Worm (Caenorhabditis elegans) whole organism, L2 larva: Measurements from ENCODE around the gene aex-2.

ENCODE experiments used
- C34F6.9 ChIP-seq: fragments of 150-350 bp; optimal IDR thresholded peaks from 2 replicates; lab custom pipeline; 2014; ENCODE audit warnings: missing biosample characterization, missing genetic modification characterization
- F13H6.1 ChIP-seq: sonication (generic microtip); optimal IDR thresholded peaks from 2 replicates; lab custom pipeline; 2016; ENCODE audit warnings: missing genetic modification characterization, missing compliant biosample characterization
- alr-1 ChIP-seq: fragments of 150-350 bp; optimal IDR thresholded peaks from 2 replicates; lab custom pipeline; 2014; ENCODE audit warnings: missing biosample characterization, missing genetic modification characterization
- aly-2 ChIP-seq: fragments of 150-350 bp; optimal IDR thresholded peaks from 2 replicates; lab custom pipeline; 2014; ENCODE audit warnings: missing biosample characterization, missing genetic modification characterization
- blmp-1 ChIP-seq: sonication (generic microtip); optimal IDR thresholded peaks from 2 replicates; lab custom pipeline; 2017; ENCODE audit warnings: missing genetic modification characterization, mild to moderate bottlenecking, missing compliant biosample characterization, antibody characterized with exemption, moderate library complexity; ENCODE audit not compliant: insufficient read depth
- ceh-16 ChIP-seq: fragments of 150-350 bp; optimal IDR thresholded peaks from 2 replicates; lab custom pipeline; 2014; ENCODE audit warnings: missing biosample characterization, missing genetic modification characterization
- ceh-82 ChIP-seq: fragments of 150-350 bp; optimal IDR thresholded peaks from 2 replicates; lab custom pipeline; 2014; ENCODE audit warnings: missing biosample characterization, missing genetic modification characterization
- crh-2 ChIP-seq: sonication (generic microtip); optimal IDR thresholded peaks from 2 replicates; lab custom pipeline; 2017; ENCODE audit warnings: missing biosample characterization, missing genetic modification characterization
- egl-27 ChIP-seq: sonication (generic microtip); optimal IDR thresholded peaks from 3 replicates; lab custom pipeline; 2017; ENCODE audit warnings: missing biosample characterization, missing genetic modification reagents, missing genetic modification characterization
- elt-1 ChIP-seq: fragments of 150-350 bp; optimal IDR thresholded peaks from 2 replicates; lab custom pipeline; 2014; ENCODE audit warnings: missing biosample characterization, missing genetic modification characterization
- elt-3 ChIP-seq: sonication (generic microtip); optimal IDR thresholded peaks from 2 replicates; lab custom pipeline; 2017; ENCODE audit warnings: missing biosample characterization, missing genetic modification characterization
- fos-1 ChIP-seq: fragments of 150-350 bp; optimal IDR thresholded peaks from 2 replicates; lab custom pipeline; 2014; ENCODE audit warnings: missing biosample characterization, missing genetic modification characterization
- gmeb-1 ChIP-seq: fragments of 150-350 bp; optimal IDR thresholded peaks from 2 replicates; lab custom pipeline; 2014; ENCODE audit warnings: missing biosample characterization, missing genetic modification characterization
- lin-13 ChIP-seq: fragments of 150-350 bp; optimal IDR thresholded peaks from 2 replicates; lab custom pipeline; 2014; ENCODE audit warnings: missing biosample characterization, missing genetic modification reagents, missing genetic modification characterization
- lsy-2 ChIP-seq, 2 experiments: fragments of 150-350 bp in 1 of 2; sonication (generic microtip) in 1 of 2; optimal IDR thresholded peaks; 2 replicates each; lab custom pipeline; 2014 to 2017; ENCODE audit warnings: missing biosample characterization in 2 of 2, missing genetic modification characterization in 2 of 2
- mab-5 ChIP-seq: fragments of 150-350 bp; optimal IDR thresholded peaks from 2 replicates; lab custom pipeline; 2014; ENCODE audit warnings: missing biosample characterization, missing genetic modification characterization
- mbf-1 ChIP-seq: sonication (generic microtip); optimal IDR thresholded peaks from 2 replicates; lab custom pipeline; 2017; ENCODE audit warnings: missing biosample characterization, missing genetic modification characterization
- mdl-1 ChIP-seq, 2 experiments: fragments of 150-350 bp in 1 of 2; sonication (generic microtip) in 1 of 2; optimal IDR thresholded peaks; 2 replicates each; lab custom pipeline; 2017; ENCODE audit warnings: missing biosample characterization in 2 of 2, missing genetic modification characterization in 2 of 2
- nhr-10 ChIP-seq: sonication (generic microtip); optimal IDR thresholded peaks from 2 replicates; lab custom pipeline; 2017; ENCODE audit warnings: missing biosample characterization, missing genetic modification characterization
- nhr-11 ChIP-seq: fragments of 150-350 bp; optimal IDR thresholded peaks from 2 replicates; lab custom pipeline; 2014; ENCODE audit warnings: missing biosample characterization, missing genetic modification characterization
- nhr-12 ChIP-seq: fragments of 150-350 bp; optimal IDR thresholded peaks from 2 replicates; lab custom pipeline; 2014; ENCODE audit warnings: missing biosample characterization, missing genetic modification characterization
- nhr-21 ChIP-seq: fragments of 150-350 bp; optimal IDR thresholded peaks from 2 replicates; lab custom pipeline; 2014; ENCODE audit warnings: missing biosample characterization, missing genetic modification characterization
- nhr-23 ChIP-seq: fragments of 150-350 bp; optimal IDR thresholded peaks from 2 replicates; lab custom pipeline; 2014; ENCODE audit warnings: missing biosample characterization, missing genetic modification reagents, missing genetic modification characterization
- nhr-237 ChIP-seq: fragments of 150-350 bp; optimal IDR thresholded peaks from 2 replicates; lab custom pipeline; 2014; ENCODE audit warnings: missing biosample characterization, missing genetic modification characterization
- nhr-25 ChIP-seq: fragments of 150-350 bp; sonication (generic microtip); optimal IDR thresholded peaks from 3 replicates; lab custom pipeline; 2014; ENCODE audit warnings: missing biosample characterization, missing genetic modification characterization
- nhr-6 ChIP-seq: fragments of 150-350 bp; optimal IDR thresholded peaks from 2 replicates; lab custom pipeline; 2014; ENCODE audit warnings: missing biosample characterization, missing genetic modification characterization
- nhr-77 ChIP-seq: fragments of 150-350 bp; optimal IDR thresholded peaks from 2 replicates; lab custom pipeline; 2014; ENCODE audit warnings: missing biosample characterization, missing genetic modification characterization
- sem-4 ChIP-seq: fragments of 150-350 bp; optimal IDR thresholded peaks from 2 replicates; lab custom pipeline; 2014; ENCODE audit warnings: missing biosample characterization, missing genetic modification reagents, missing genetic modification characterization
- sma-3 ChIP-seq: sonication (generic microtip); optimal IDR thresholded peaks from 2 replicates; lab custom pipeline; 2016; ENCODE audit warnings: missing genetic modification reagents, missing genetic modification characterization, missing compliant biosample characterization
- sma-9 ChIP-seq, 2 experiments: fragments of 150-350 bp in 1 of 2; sonication (generic microtip) in 1 of 2; optimal IDR thresholded peaks; 2 replicates each; lab custom pipeline; 2014 to 2016; ENCODE audit warnings: missing genetic modification characterization in 2 of 2, mild to moderate bottlenecking in 1 of 2, missing biosample characterization in 1 of 2, missing compliant biosample characterization in 1 of 2, missing genetic modification reagents in 1 of 2, moderate library complexity in 1 of 2
- snpc-4 ChIP-seq: fragments of 150-350 bp; optimal IDR thresholded peaks from 2 replicates; lab custom pipeline; 2014; ENCODE audit warnings: missing biosample characterization, missing genetic modification characterization
- unc-39 ChIP-seq: fragments of 150-350 bp; optimal IDR thresholded peaks from 2 replicates; lab custom pipeline; 2014; ENCODE audit warnings: missing biosample characterization, missing genetic modification characterization
- unc-55 ChIP-seq: fragments of 150-350 bp; sonication (generic microtip); optimal IDR thresholded peaks from 3 replicates; lab custom pipeline; 2014; ENCODE audit warnings: missing biosample characterization, missing genetic modification reagents, missing genetic modification characterization
- unc-62 ChIP-seq: fragments of 150-350 bp; optimal IDR thresholded peaks from 2 replicates; lab custom pipeline; 2014; ENCODE audit warnings: missing biosample characterization, missing genetic modification reagents, missing genetic modification characterization
- ztf-4 ChIP-seq: fragments of 150-350 bp; optimal IDR thresholded peaks from 2 replicates; lab custom pipeline; 2014; ENCODE audit warnings: missing biosample characterization, missing genetic modification characterization

Gene aex-2

DNA sequence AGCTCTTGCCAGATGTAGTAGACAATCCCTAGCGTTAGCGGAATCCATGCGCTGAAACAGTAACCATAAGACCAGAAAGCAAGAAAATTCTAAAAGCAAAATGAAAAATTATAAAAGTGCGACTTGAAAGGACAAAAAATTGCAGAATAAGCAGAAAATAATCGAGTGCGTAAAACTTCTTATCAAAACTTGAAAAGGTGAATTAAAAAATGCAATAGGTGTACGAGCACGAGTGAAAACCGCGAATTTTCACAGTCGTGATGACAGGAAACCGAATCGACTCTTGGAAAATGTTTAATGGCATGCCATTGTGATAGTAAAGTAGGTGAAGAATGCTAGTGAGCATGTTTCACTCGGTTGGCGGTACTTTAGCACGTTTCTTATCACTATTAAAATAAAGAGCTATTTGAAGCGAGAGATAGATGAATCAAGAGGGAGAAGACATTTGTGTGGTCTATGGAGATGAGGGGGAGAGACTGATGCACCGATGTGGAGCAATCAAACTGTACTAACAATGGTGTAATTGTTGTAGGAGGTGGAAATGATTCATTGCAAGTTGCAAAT lies 27.3 kb upstream of the aex-2 start, which contains the start of gene ifp-1:
Gene ifp-1, minus strand, starts transcription at position 51 of the 564 bp plus-strand sequence.
- no peak for TF ChIP-seq sma-3 (GFP tag; lab: Kevin White, UChicago)
- peak in 1 of 2 experiments; percentile 34 for TF ChIP-seq mdl-1 (tag; optimal IDR thresholded peaks at IDR 0.05; lab: Kevin White, UChicago)
- peak; percentile 53 for TF ChIP-seq gmeb-1 (tag; lab: Kevin White, UChicago)
- TF ChIP-seq crh-2 (tag; lab: Kevin White, UChicago) = peak; percentile 49
- peak; percentile 37 for TF ChIP-seq sma-9 (GFP tag; optimal IDR thresholded peaks at IDR 0.05; lab: Kevin White, UChicago)
- TF ChIP-seq sma-9 (tag; optimal IDR thresholded peaks at IDR 0.05; lab: Kevin White, UChicago) = no peak
- TF ChIP-seq fos-1 (tag; lab: Kevin White, UChicago) = peak; percentile 88
- no peak for TF ChIP-seq nhr-77 (tag; lab: Kevin White, UChicago)

DNA sequence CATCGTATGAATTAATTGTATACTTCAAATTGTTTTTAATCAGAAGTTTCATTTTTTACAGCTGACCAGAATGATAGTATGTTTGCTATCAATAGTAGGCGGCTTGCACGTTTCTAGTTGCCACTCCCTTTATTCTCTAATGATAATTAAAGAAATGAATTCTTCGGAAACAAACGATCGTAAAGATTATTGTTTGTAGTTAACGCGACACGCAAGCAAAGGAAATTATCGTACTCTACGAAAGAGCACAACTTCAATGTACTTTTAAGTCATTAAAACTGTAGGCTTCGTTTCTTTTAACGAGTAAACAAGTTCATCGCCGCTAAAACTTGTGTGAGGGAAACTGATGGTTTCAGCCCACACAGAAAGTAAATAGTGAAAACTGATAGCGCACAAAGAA lies 26.5 kb upstream of the aex-2 start:
- peak; percentile 39 for TF ChIP-seq gmeb-1 (tag; lab: Kevin White, UChicago)
- peak; percentile 52 for TF ChIP-seq sma-9 (GFP tag; optimal IDR thresholded peaks at IDR 0.05; lab: Kevin White, UChicago)
- TF ChIP-seq sma-9 (tag; optimal IDR thresholded peaks at IDR 0.05; lab: Kevin White, UChicago) = no peak
- no peak for TF ChIP-seq nhr-6 (tag; lab: Kevin White, UChicago)
- no peak for TF ChIP-seq nhr-11
- TF ChIP-seq crh-2 (tag; lab: Kevin White, UChicago) = peak; percentile 50
- no peak for TF ChIP-seq unc-55 (GFP tag; lab: Kevin White, UChicago)
- no peak for TF ChIP-seq unc-62
- peak; percentile 40 for TF ChIP-seq fos-1 (tag; lab: Kevin White, UChicago)
- TF ChIP-seq nhr-21 = no peak
- no peak for TF ChIP-seq lsy-2 (tag; optimal IDR thresholded peaks at IDR 0.05; lab: Kevin White, UChicago)
- TF ChIP-seq F13H6.1 (tag; lab: Kevin White, UChicago) = peak; percentile 39
- no peak for TF ChIP-seq mab-5

DNA sequence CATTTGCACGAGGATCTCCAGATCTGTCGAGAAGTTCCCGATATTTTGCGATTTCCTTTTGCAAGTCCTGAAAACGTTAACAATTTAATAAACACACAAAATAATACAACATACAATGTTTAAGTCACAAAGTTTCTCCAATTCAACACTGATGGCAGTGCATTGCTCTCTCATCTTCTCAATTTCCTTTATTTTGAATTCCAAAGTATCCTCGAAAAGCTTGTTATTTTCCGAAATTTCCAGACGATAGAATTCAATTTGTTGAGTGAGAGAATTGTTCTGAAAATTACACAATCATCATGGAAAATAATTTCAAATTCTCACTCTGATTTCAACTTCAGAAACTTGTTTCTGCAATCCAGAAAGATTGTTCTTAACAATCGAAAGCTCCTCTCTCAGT lies 25.0 kb upstream of the aex-2 start:
- TF ChIP-seq snpc-4 (tag; lab: Kevin White, UChicago) (no peak), sem-4 (tag; lab: Kevin White, UChicago) (no peak), mab-5 (no peak), ztf-4 (no peak), elt-1 (tag; lab: Kevin White, UChicago) (no peak), nhr-12 (tag; lab: Kevin White, UChicago) (no peak)

DNA sequence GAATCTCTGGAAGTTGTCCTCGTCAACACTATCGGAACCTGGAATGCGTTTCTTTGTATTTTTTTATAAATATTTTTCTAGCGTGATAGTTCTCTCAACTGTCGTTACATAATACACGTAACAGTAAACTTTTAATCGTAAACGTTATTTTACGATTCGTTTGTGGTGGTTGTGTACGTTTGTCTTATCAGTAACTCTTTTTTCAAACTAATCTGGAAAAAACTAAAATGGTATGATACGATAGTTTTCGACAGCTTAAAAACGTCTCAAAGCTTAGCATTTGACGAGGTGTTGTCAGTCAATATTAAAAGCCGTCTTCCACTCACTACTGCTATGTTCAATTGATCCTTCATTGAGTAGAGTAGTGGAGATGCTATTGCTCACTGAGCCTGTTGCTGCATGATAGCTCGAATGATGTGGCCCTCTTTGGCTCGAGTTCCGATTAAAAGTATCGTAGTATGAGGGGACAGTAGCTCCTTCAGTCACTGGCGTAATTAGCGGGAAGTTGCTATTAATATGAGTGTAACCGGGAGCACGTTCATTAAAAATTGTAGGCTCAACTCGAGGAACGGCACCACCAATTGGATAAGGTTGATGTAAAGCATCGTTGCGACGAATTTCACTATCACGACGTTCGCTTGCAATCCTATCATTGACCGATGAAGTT lies 24.0 kb upstream of the aex-2 start:
- TF ChIP-seq mbf-1 (tag; lab: Kevin White, UChicago) (no peak), egl-27 (no peak), elt-1 (tag; lab: Kevin White, UChicago) (no peak), C34F6.9 (tag; lab: Kevin White, UChicago) (no peak), nhr-11 (no peak), lin-13 (no peak), nhr-237 (no peak), gmeb-1 (tag; lab: Kevin White, UChicago) (no peak), elt-3 (tag; lab: Kevin White, UChicago) (no peak), ceh-16 (no peak), crh-2 (tag; lab: Kevin White, UChicago) (no peak), fos-1 (tag; lab: Kevin White, UChicago) (no peak), unc-55 (GFP tag; lab: Kevin White, UChicago) (no peak), nhr-10 (tag; lab: Kevin White, UChicago) (no peak), ztf-4 (no peak), nhr-25 (tag; lab: Kevin White, UChicago) (no peak)

DNA sequence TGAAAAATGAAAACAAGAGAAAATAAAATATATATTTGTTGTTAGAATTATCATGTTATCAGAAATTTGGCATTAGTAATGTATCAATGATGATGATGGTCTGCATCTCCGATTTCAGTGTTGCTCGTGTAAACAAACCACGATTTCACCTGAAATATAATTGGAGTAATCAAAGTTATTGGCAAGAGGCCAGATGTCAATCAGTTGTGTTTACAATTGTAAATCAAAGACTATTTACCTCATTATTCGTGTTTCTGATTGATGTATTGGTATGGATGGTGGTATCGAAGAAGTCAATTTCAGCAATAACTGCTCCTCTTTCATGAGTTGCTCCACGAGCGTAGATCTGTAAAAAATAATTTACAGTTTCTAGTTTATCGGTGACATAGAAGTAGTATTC lies 23.1 kb upstream of the aex-2 start:
- no peak for TF ChIP-seq elt-3 (tag; lab: Kevin White, UChicago)
- no peak for TF ChIP-seq unc-55 (GFP tag; lab: Kevin White, UChicago)
- TF ChIP-seq nhr-23 (tag; lab: Kevin White, UChicago) = no peak
- no peak for TF ChIP-seq nhr-25 (tag; lab: Kevin White, UChicago)
- no peak for TF ChIP-seq blmp-1 (tag; lab: Kevin White, UChicago)
- TF ChIP-seq F13H6.1 (tag; lab: Kevin White, UChicago) = no peak
- TF ChIP-seq nhr-237 = no peak
- TF ChIP-seq aly-2 (tag; lab: Kevin White, UChicago) = no peak
- no peak for TF ChIP-seq sem-4 (tag; lab: Kevin White, UChicago)
- no peak for TF ChIP-seq lin-13
- TF ChIP-seq nhr-6 (tag; lab: Kevin White, UChicago) = no peak
- no peak for TF ChIP-seq unc-39 (tag; lab: Kevin White, UChicago)
- no peak for TF ChIP-seq sma-9 (GFP tag; optimal IDR thresholded peaks at IDR 0.05; lab: Kevin White, UChicago)
- no peak for TF ChIP-seq sma-9 (tag; optimal IDR thresholded peaks at IDR 0.05; lab: Kevin White, UChicago)
- TF ChIP-seq ztf-4 = no peak
- TF ChIP-seq ceh-82 (tag; lab: Kevin White, UChicago) = no peak
- TF ChIP-seq alr-1 (tag; lab: Kevin White, UChicago) = no peak
- TF ChIP-seq nhr-12 (tag; lab: Kevin White, UChicago) = no peak
